Worm (Caenorhabditis elegans) whole organism, L4/young adult: ENCODE results near the gene clec-231.

Experiments
- W03F9.2 ChIP-seq: fragments of 150-350 bp; optimal IDR thresholded peaks from 2 replicates; lab custom pipeline; 2014; ENCODE audit warnings: missing biosample characterization, missing genetic modification characterization
- dao-5 ChIP-seq: sonication (generic microtip); optimal IDR thresholded peaks from 2 replicates; lab custom pipeline; 2016; ENCODE audit warnings: missing genotype, missing genetic modification characterization, moderate library complexity, missing compliant biosample characterization

DNA sequence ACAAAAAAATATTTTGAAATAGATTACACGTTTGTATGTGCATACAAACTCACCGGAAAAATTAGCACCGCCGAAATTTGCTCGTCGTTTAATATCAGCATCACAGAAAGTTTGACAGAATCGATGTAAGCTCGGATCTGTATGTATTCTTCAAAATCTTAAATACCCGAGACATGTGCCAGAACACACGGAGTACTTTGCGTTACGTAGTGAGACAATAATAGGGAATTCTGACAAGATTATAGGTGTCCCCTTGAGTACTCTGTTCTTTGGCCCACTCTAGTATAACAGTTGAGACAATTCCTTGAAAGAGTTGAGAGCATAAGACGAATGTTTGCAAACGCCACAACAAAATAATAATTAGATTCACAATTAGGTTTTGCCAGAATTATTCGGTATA is 46.9 kb downstream of the clec-231 start, which contains the start of gene srx-48:
- no peak for TF ChIP-seq W03F9.2 (tag; lab: Kevin White, UChicago)
- no peak for TF ChIP-seq dao-5
